Fruit fly (Drosophila melanogaster): Measurements from ENCODE around the gene Nhe1.

- TF ChIP-seq CG7786 (GFP tag; optimal IDR thresholded peaks at IDR 0.05) (no peak), Blimp-1 (GFP tag; optimal IDR thresholded peaks at IDR 0.05) (no peak), NfI (GFP tag; optimal IDR thresholded peaks at IDR 0.05) (no peak), en (GFP tag; optimal IDR thresholded peaks at IDR 0.05) (no peak), CG3726 (GFP tag; IDR thresholded peaks at IDR 0.05) (no peak), Hr39 (optimal IDR thresholded peaks at IDR 0.05) (no peak), yki (optimal IDR thresholded peaks at IDR 0.05) (no peak), ara (GFP tag; IDR thresholded peaks at IDR 0.05) (no peak), ttk (GFP tag; IDR thresholded peaks at IDR 0.05) (no peak)
Measured at dm6 chr2L:78828-79227, 27.7 kb downstream of the Nhe1 start.

All from whole organism, embryonic.